Fruit fly (Drosophila melanogaster) whole organism, embryonic: ENCODE measurements around the gene SmydA-2.

Source experiments
- Abd-B ChIP-seq: fragments of 200-800 bp; sonication (Bioruptor generic); optimal IDR thresholded peaks from 2 replicates; lab custom pipeline; 2018; ENCODE audit warnings: missing biosample characterization, mild to moderate bottlenecking, missing genetic modification characterization, moderate library complexity
- CG10147 ChIP-seq: fragments of 200-800 bp; sonication (Bioruptor generic); optimal IDR thresholded peaks from 2 replicates; lab custom pipeline; 2019; ENCODE audit warnings: missing biosample characterization, mild to moderate bottlenecking, missing genetic modification characterization, moderate library complexity
- CG11398 ChIP-seq: fragments of 200-800 bp; sonication (Bioruptor generic); optimal IDR thresholded peaks from 2 replicates; lab custom pipeline; 2016; ENCODE audit warnings: missing biosample characterization, missing genetic modification characterization
- CG15514 ChIP-seq: fragments of 200-800 bp; sonication (Bioruptor generic); optimal IDR thresholded peaks from 3 replicates; lab custom pipeline; 2017; ENCODE audit warnings: missing biosample characterization, missing genetic modification characterization, mild to moderate bottlenecking, moderate library complexity, missing genetic modification reagents
- CG17612 ChIP-seq: fragments of 200-800 bp; sonication (Bioruptor generic); IDR thresholded peaks from 2 replicates; pipeline ENCODE4 v1.3.6; 2022; ENCODE audit warnings: missing biosample characterization, missing genetic modification characterization
- CG18011 ChIP-seq: fragments of 200-800 bp; sonication (Bioruptor generic); optimal IDR thresholded peaks from 2 replicates; lab custom pipeline; 2017; ENCODE audit warnings: missing biosample characterization, missing genetic modification characterization, mild to moderate bottlenecking, moderate library complexity, missing genotype
- CG2875 ChIP-seq: fragments of 200-800 bp; sonication (Bioruptor generic); optimal IDR thresholded peaks from 2 replicates; lab custom pipeline; 2017; ENCODE audit warnings: missing biosample characterization, mild to moderate bottlenecking, missing genetic modification characterization, missing genetic modification reagents
- CG31441 ChIP-seq: fragments of 200-800 bp; sonication (Bioruptor generic); IDR thresholded peaks from 2 replicates; pipeline ENCODE4 v1.3.6; 2022; ENCODE audit warnings: missing biosample characterization, missing genetic modification characterization
- CG4328 ChIP-seq: fragments of 200-800 bp; sonication (Bioruptor generic); optimal IDR thresholded peaks from 3 replicates; lab custom pipeline; 2017; ENCODE audit warnings: missing biosample characterization, missing genetic modification reagents, missing genetic modification characterization
- CG7928 ChIP-seq: fragments of 200-800 bp; sonication (Bioruptor generic); optimal IDR thresholded peaks from 2 replicates; lab custom pipeline; 2017; ENCODE audit warnings: missing biosample characterization, mild to moderate bottlenecking, missing genetic modification characterization
- CG7987 ChIP-seq: fragments of 200-800 bp; sonication (Bioruptor generic); optimal IDR thresholded peaks from 2 replicates; lab custom pipeline; 2018; ENCODE audit warnings: missing biosample characterization, mild to moderate bottlenecking, missing genetic modification characterization, moderate library complexity
- CG8089 ChIP-seq: fragments of 200-800 bp; sonication (Bioruptor generic); optimal IDR thresholded peaks from 3 replicates; lab custom pipeline; 2016; ENCODE audit warnings: missing biosample characterization, missing genetic modification characterization
- CG8359 ChIP-seq: fragments of 200-800 bp; sonication (Bioruptor generic); optimal IDR thresholded peaks from 2 replicates; lab custom pipeline; 2017; ENCODE audit warnings: missing biosample characterization, mild to moderate bottlenecking, missing genetic modification characterization, borderline replicate concordance
- CG9932 ChIP-seq: fragments of 200-800 bp; sonication (Bioruptor generic); IDR thresholded peaks from 2 replicates; pipeline ENCODE4 v1.3.6; 2022; ENCODE audit warnings: missing biosample characterization, missing genetic modification characterization
- Dfd ChIP-seq, 2 experiments: fragments of >200 bp; optimal IDR thresholded peaks; 2 replicates each; lab custom pipeline; 2017; ENCODE audit warnings: missing biosample characterization in 2 of 2, missing genetic modification characterization in 2 of 2
- ERR ChIP-seq: fragments of 200-800 bp; sonication (Bioruptor generic); optimal IDR thresholded peaks from 2 replicates; lab custom pipeline; 2016; ENCODE audit warnings: missing biosample characterization, missing genetic modification characterization
- Ets65A ChIP-seq: fragments of 200-800 bp; sonication (Bioruptor generic); peaks from one replicate; lab custom pipeline; 2016; ENCODE audit warnings: missing biosample characterization, missing genetic modification characterization
- Kr ChIP-seq: fragments of 200-800 bp; sonication (Bioruptor generic); optimal IDR thresholded peaks from 2 replicates; lab custom pipeline; 2017; ENCODE audit warnings: missing biosample characterization, mild to moderate bottlenecking, missing genetic modification characterization
- MESR4 ChIP-seq: fragments of 200-800 bp; sonication (Bioruptor generic); optimal IDR thresholded peaks from 2 replicates; lab custom pipeline; 2018; ENCODE audit warnings: missing biosample characterization, mild to moderate bottlenecking, missing genetic modification characterization, moderate library complexity
- Max ChIP-seq: fragments of 200-800 bp; sonication (Bioruptor generic); optimal IDR thresholded peaks from 2 replicates; lab custom pipeline; 2016; ENCODE audit warnings: missing biosample characterization, mild to moderate bottlenecking, missing genetic modification characterization
- NC2β ChIP-seq: fragments of 200-800 bp; sonication (Bioruptor generic); optimal IDR thresholded peaks from 2 replicates; lab custom pipeline; 2016; ENCODE audit warnings: missing biosample characterization, missing genetic modification characterization
- Side ChIP-seq: fragments of 200-800 bp; sonication (Bioruptor generic); optimal IDR thresholded peaks from 2 replicates; lab custom pipeline; 2016; ENCODE audit warnings: missing biosample characterization, missing genetic modification characterization
- Sox102F ChIP-seq: fragments of 200-800 bp; sonication (Bioruptor generic); optimal IDR thresholded peaks from 2 replicates; lab custom pipeline; 2018; ENCODE audit warnings: missing biosample characterization, mild to moderate bottlenecking, missing genetic modification characterization, moderate library complexity
- ara ChIP-seq: fragments of 200-800 bp; sonication (Bioruptor generic); IDR thresholded peaks from 2 replicates; pipeline ENCODE4 v1.3.6; 2022; ENCODE audit warnings: missing biosample characterization, missing genetic modification characterization
- ash1 ChIP-seq: fragments of 200-800 bp; sonication (Bioruptor generic); optimal IDR thresholded peaks from 2 replicates; lab custom pipeline; 2018; ENCODE audit warnings: missing biosample characterization, mild to moderate bottlenecking, missing genetic modification characterization
- btn ChIP-seq: fragments of 200-800 bp; sonication (Bioruptor generic); optimal IDR thresholded peaks from 2 replicates; lab custom pipeline; 2016; ENCODE audit warnings: missing biosample characterization, missing genetic modification characterization
- chif ChIP-seq, 2 experiments: fragments of 200-800 bp; sonication (Bioruptor generic); optimal IDR thresholded peaks; 3 replicates each; lab custom pipeline; 2016; ENCODE audit warnings: missing biosample characterization in 2 of 2, missing genetic modification characterization in 2 of 2
- ewg ChIP-seq: fragments of 200-800 bp; sonication (Bioruptor generic); optimal IDR thresholded peaks from 3 replicates; lab custom pipeline; 2017; ENCODE audit warnings: mild to moderate bottlenecking, missing biosample characterization, missing genetic modification reagents, missing genetic modification characterization
- eyg ChIP-seq: fragments of 200-800 bp; sonication (Bioruptor generic); optimal IDR thresholded peaks from 3 replicates; lab custom pipeline; 2016; ENCODE audit warnings: missing biosample characterization, missing genetic modification characterization
- fd102C ChIP-seq: fragments of 200-800 bp; sonication (Bioruptor generic); optimal IDR thresholded peaks from 2 replicates; lab custom pipeline; 2018; ENCODE audit warnings: missing biosample characterization, mild to moderate bottlenecking, missing genetic modification characterization, moderate library complexity
- fd64A ChIP-seq: fragments of 200-800 bp; sonication (Bioruptor generic); optimal IDR thresholded peaks from 3 replicates; lab custom pipeline; 2018; ENCODE audit warnings: missing biosample characterization, mild to moderate bottlenecking, missing genetic modification characterization
- fru ChIP-seq: fragments of >200 bp; optimal IDR thresholded peaks from 2 replicates; lab custom pipeline; 2017
- ftz-f1 ChIP-seq: fragments of 200-800 bp; sonication (Bioruptor generic); optimal IDR thresholded peaks from 2 replicates; lab custom pipeline; 2016; ENCODE audit warnings: missing biosample characterization, missing genetic modification characterization
- hb ChIP-seq: fragments of 200-800 bp; sonication (Bioruptor generic); IDR thresholded peaks from 3 replicates; pipeline ENCODE4 v1.3.6; 2022; ENCODE audit warnings: missing biosample characterization, missing genetic modification characterization; ENCODE audit not compliant: partially characterized antibody
- hbn ChIP-seq: fragments of 200-800 bp; sonication (Bioruptor generic); IDR thresholded peaks from 2 replicates; pipeline ENCODE4 v1.3.6; 2022; ENCODE audit warnings: missing biosample characterization, missing genetic modification characterization; ENCODE audit not compliant: partially characterized antibody
- lilli ChIP-seq: fragments of 200-800 bp; sonication (Bioruptor generic); optimal IDR thresholded peaks from 3 replicates; lab custom pipeline; 2016; ENCODE audit warnings: missing biosample characterization, missing genetic modification characterization
- nmo ChIP-seq: fragments of 200-800 bp; sonication (Bioruptor generic); optimal IDR thresholded peaks from 2 replicates; lab custom pipeline; 2018; ENCODE audit warnings: missing biosample characterization, mild to moderate bottlenecking, missing genetic modification characterization, moderate library complexity
- onecut ChIP-seq: fragments of 200-800 bp; sonication (Bioruptor generic); IDR thresholded peaks from 2 replicates; pipeline ENCODE4 v1.3.6; 2022; ENCODE audit warnings: missing biosample characterization, missing genetic modification characterization
- org-1 ChIP-seq: fragments of 200-800 bp; sonication (Bioruptor generic); optimal IDR thresholded peaks from 2 replicates; lab custom pipeline; 2017; ENCODE audit warnings: missing biosample characterization, missing genetic modification characterization
- otp ChIP-seq: fragments of 200-800 bp; sonication (Bioruptor generic); IDR thresholded peaks from 3 replicates; pipeline ENCODE4, ENCODE4 v1.3.6; 2022; ENCODE audit warnings: missing biosample characterization, missing genetic modification characterization
- phol ChIP-seq: fragments of 200-800 bp; sonication (Bioruptor generic); optimal IDR thresholded peaks from 3 replicates; lab custom pipeline; 2018; ENCODE audit warnings: missing biosample characterization, mild to moderate bottlenecking, missing genetic modification characterization, moderate library complexity
- scrt ChIP-seq: fragments of 200-800 bp; sonication (Bioruptor generic); optimal IDR thresholded peaks from 2 replicates; lab custom pipeline; 2018; ENCODE audit warnings: missing biosample characterization, mild to moderate bottlenecking, missing genetic modification characterization, moderate library complexity
- sna ChIP-seq: fragments of 200-800 bp; sonication (Bioruptor generic); IDR thresholded peaks from 2 replicates; pipeline ENCODE4 v1.3.6; 2022; ENCODE audit warnings: missing biosample characterization, missing genetic modification characterization; ENCODE audit not compliant: partially characterized antibody
- ttk ChIP-seq: fragments of 200-800 bp; sonication (Bioruptor generic); IDR thresholded peaks from 2 replicates; pipeline ENCODE4 v2.1.2; 2022; ENCODE audit warnings: missing biosample characterization, missing genetic modification characterization
- twi ChIP-seq: fragments of 200-800 bp; optimal IDR thresholded peaks from 2 replicates; lab custom pipeline; 2019; ENCODE audit warnings: missing biosample characterization, mild to moderate bottlenecking, missing genetic modification characterization, moderate library complexity
- tx ChIP-seq: fragments of 200-800 bp; sonication (Bioruptor generic); optimal IDR thresholded peaks from 2 replicates; lab custom pipeline; 2016; ENCODE audit warnings: missing biosample characterization, missing genetic modification characterization
- zen2 ChIP-seq: fragments of 200-800 bp; sonication (Bioruptor generic); IDR thresholded peaks from 3 replicates; pipeline ENCODE4 v1.3.6; 2022; ENCODE audit warnings: missing biosample characterization, missing genetic modification characterization; ENCODE audit not compliant: partially characterized antibody
- zfh1 ChIP-seq: fragments of 200-800 bp; sonication (Bioruptor generic); IDR thresholded peaks from 3 replicates; pipeline ENCODE4 v1.3.6; 2022; ENCODE audit warnings: missing biosample characterization, missing genetic modification characterization
- zfh2 ChIP-seq: fragments of 200-800 bp; sonication (Bioruptor generic); optimal IDR thresholded peaks from 2 replicates; lab custom pipeline; 2016; ENCODE audit warnings: missing biosample characterization, missing genetic modification characterization

SmydA-2 gene

dm6 chr3L:18996030-18996773 lies 6.8 kb downstream of the SmydA-2 start (continued):
- no peak for TF ChIP-seq twi (tag; lab: Kevin White, UChicago)
- peak; percentile 88 for TF ChIP-seq zfh2
- no peak for TF ChIP-seq CG2875
- peak; percentile 49 for TF ChIP-seq ewg (GFP tag; lab: Kevin White, UChicago)
- TF ChIP-seq CG18011 (GFP tag; lab: Kevin White, UChicago), result peak; percentile 46
- TF ChIP-seq scrt (GFP tag; lab: Kevin White, UChicago), result no peak
- peak; percentile 46 for TF ChIP-seq CG7987
- peak; percentile 40 to 66 for TF ChIP-seq chif (GFP tag; optimal IDR thresholded peaks at IDR 0.05; lab: Kevin White, UChicago)
- TF ChIP-seq fd64A (GFP tag; lab: Kevin White, UChicago), result peak; percentile 40
- peak; percentile 21; the same call in 1 of the 3 replicates for TF ChIP-seq zen2 (GFP tag; lab: Robert Waterston, UW)
- TF ChIP-seq CG15514 (GFP tag; lab: Kevin White, UChicago), result peak; percentile 33
- peak; percentile 40 for TF ChIP-seq CG11398
- peak; percentile 59 for TF ChIP-seq CG31441 (GFP tag; lab: Robert Waterston, UW)
- TF ChIP-seq otp (GFP tag; lab: Robert Waterston, UW), result 0 out of 3 replicates have a peak, but pooled peaks have one; percentile 34
- peak; percentile 65 for TF ChIP-seq eyg (GFP tag; lab: Kevin White, UChicago)
- peak; percentile 47 for TF ChIP-seq CG7928
- TF ChIP-seq Dfd (GFP tag; optimal IDR thresholded peaks at IDR 0.05; lab: Kevin White, UChicago), result no peak
- TF ChIP-seq ttk (GFP tag; lab: Robert Waterston, UW), result peak; percentile 8; the same call in 1 of the 2 replicates
- no peak for TF ChIP-seq ash1
- no peak; the same call in 1 of the 2 replicates for TF ChIP-seq onecut
- TF ChIP-seq Sox102F (GFP tag; lab: Kevin White, UChicago), result peak; percentile 59
- no peak for TF ChIP-seq btn (GFP tag; lab: Kevin White, UChicago)
- TF ChIP-seq lilli, result peak; percentile 84
- TF ChIP-seq CG9932 (GFP tag; lab: Robert Waterston, UW), result peak; percentile 74
- TF ChIP-seq MESR4 (GFP tag; lab: Kevin White, UChicago), result no peak
- no peak for TF ChIP-seq zfh1
- TF ChIP-seq NC2β (GFP tag; lab: Kevin White, UChicago), result peak; percentile 38
- peak; percentile 70 for TF ChIP-seq Abd-B (GFP tag; lab: Kevin White, UChicago)
- peak; percentile 83 for TF ChIP-seq org-1 (GFP tag; lab: Kevin White, UChicago)
- peak; percentile 2 for TF ChIP-seq CG8359 (GFP tag; lab: Kevin White, UChicago)
- TF ChIP-seq ara (GFP tag; lab: Robert Waterston, UW), result peak; percentile 50; the same call in 1 of the 2 replicates
- peak; percentile 20 for TF ChIP-seq CG8089
- peak; percentile 53 for TF ChIP-seq Max (GFP tag; lab: Kevin White, UChicago)
- TF ChIP-seq Side (GFP tag; lab: Kevin White, UChicago), result peak; percentile 16
- TF ChIP-seq fru, result no peak
- TF ChIP-seq Kr, result no peak
- peak; percentile 11 for TF ChIP-seq CG4328 (GFP tag; lab: Kevin White, UChicago)
- peak; percentile 97 for TF ChIP-seq ftz-f1 (GFP tag; lab: Kevin White, UChicago)
- peak; percentile 69 for TF ChIP-seq phol (tag; lab: Kevin White, UChicago)
- peak; percentile 72 for TF ChIP-seq nmo
- peak; percentile 40; the same call in 1 of the 2 replicates for TF ChIP-seq hbn (GFP tag; lab: Robert Waterston, UW)
- no peak for TF ChIP-seq ERR (GFP tag; lab: Kevin White, UChicago)
- TF ChIP-seq CG17612 (GFP tag; lab: Robert Waterston, UW), result peak; percentile 57
- 0 out of 2 replicates have a peak, but pooled peaks have one; percentile 41 for TF ChIP-seq sna
- no peak for TF ChIP-seq hb (GFP tag; lab: Robert Waterston, UW)
- TF ChIP-seq CG10147 (GFP tag; lab: Kevin White, UChicago), result peak; percentile 57
- TF ChIP-seq Ets65A (GFP tag; lab: Kevin White, UChicago), result peak; percentile 94
- TF ChIP-seq tx (GFP tag; lab: Kevin White, UChicago), result peak; percentile 43
- TF ChIP-seq fd102C (GFP tag; lab: Kevin White, UChicago), result no peak
